Worm (Caenorhabditis elegans) whole organism, L2 larva: ENCODE data around the gene clec-122.

Experiments used
- alr-1 ChIP-seq: fragments of 150-350 bp; optimal IDR thresholded peaks from 2 replicates; lab custom pipeline; 2014; ENCODE audit warnings: missing biosample characterization, missing genetic modification characterization
- fos-1 ChIP-seq: fragments of 150-350 bp; optimal IDR thresholded peaks from 2 replicates; lab custom pipeline; 2014; ENCODE audit warnings: missing biosample characterization, missing genetic modification characterization
- gmeb-1 ChIP-seq: fragments of 150-350 bp; optimal IDR thresholded peaks from 2 replicates; lab custom pipeline; 2014; ENCODE audit warnings: missing biosample characterization, missing genetic modification characterization
- lin-13 ChIP-seq: fragments of 150-350 bp; optimal IDR thresholded peaks from 2 replicates; lab custom pipeline; 2014; ENCODE audit warnings: missing biosample characterization, missing genetic modification reagents, missing genetic modification characterization
- lin-39 ChIP-seq: fragments of 150-350 bp; optimal IDR thresholded peaks from 2 replicates; lab custom pipeline; 2014; ENCODE audit warnings: missing biosample characterization, missing genetic modification reagents, missing genetic modification characterization
- nhr-11 ChIP-seq: fragments of 150-350 bp; optimal IDR thresholded peaks from 2 replicates; lab custom pipeline; 2014; ENCODE audit warnings: missing biosample characterization, missing genetic modification characterization
- nhr-12 ChIP-seq: fragments of 150-350 bp; optimal IDR thresholded peaks from 2 replicates; lab custom pipeline; 2014; ENCODE audit warnings: missing biosample characterization, missing genetic modification characterization
- nhr-77 ChIP-seq: fragments of 150-350 bp; optimal IDR thresholded peaks from 2 replicates; lab custom pipeline; 2014; ENCODE audit warnings: missing biosample characterization, missing genetic modification characterization
- unc-62 ChIP-seq: fragments of 150-350 bp; optimal IDR thresholded peaks from 2 replicates; lab custom pipeline; 2014; ENCODE audit warnings: missing biosample characterization, missing genetic modification reagents, missing genetic modification characterization
- zag-1 ChIP-seq: fragments of 150-350 bp; optimal IDR thresholded peaks from 2 replicates; lab custom pipeline; 2014; ENCODE audit warnings: missing biosample characterization, missing genetic modification characterization
- ztf-11 ChIP-seq: sonication (generic microtip); optimal IDR thresholded peaks from 2 replicates; lab custom pipeline; 2017; ENCODE audit warnings: missing biosample characterization, missing genetic modification characterization

DNA sequence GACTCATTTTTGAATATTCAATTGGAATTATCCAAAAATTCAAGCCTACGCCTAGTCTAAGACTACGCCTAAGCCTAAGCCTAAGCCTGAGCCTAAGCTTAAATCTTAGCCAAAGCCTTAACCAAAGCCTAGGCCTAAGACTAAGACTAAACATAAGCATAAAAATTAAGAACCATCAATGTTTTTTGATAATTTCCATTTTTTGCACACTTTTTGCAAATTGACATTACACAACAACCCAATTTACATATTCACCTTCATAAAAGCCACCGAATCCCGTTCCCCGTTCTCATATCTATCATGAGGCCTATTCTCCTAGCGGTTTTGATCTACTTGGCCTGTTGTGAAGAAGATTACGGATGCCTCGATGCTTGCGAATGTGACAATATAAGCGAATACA lies 11.6 kb downstream of the clec-122 start, which contains the start of gene T10D4.7:
- no peak for TF ChIP-seq nhr-11 (tag; lab: Kevin White, UChicago)
- no peak for TF ChIP-seq nhr-77
- TF ChIP-seq lin-39, result no peak
- TF ChIP-seq nhr-12 (tag; lab: Kevin White, UChicago), result no peak
- no peak for TF ChIP-seq fos-1
- no peak for TF ChIP-seq alr-1 (tag; lab: Kevin White, UChicago)
- TF ChIP-seq gmeb-1, result no peak
- no peak for TF ChIP-seq ztf-11 (tag; lab: Kevin White, UChicago)
- TF ChIP-seq zag-1, result no peak
- no peak for TF ChIP-seq unc-62 (GFP tag; lab: Kevin White, UChicago)
- no peak for TF ChIP-seq lin-13
